Worm (Caenorhabditis elegans): ENCODE data around the gene dnj-7.

DNA sequence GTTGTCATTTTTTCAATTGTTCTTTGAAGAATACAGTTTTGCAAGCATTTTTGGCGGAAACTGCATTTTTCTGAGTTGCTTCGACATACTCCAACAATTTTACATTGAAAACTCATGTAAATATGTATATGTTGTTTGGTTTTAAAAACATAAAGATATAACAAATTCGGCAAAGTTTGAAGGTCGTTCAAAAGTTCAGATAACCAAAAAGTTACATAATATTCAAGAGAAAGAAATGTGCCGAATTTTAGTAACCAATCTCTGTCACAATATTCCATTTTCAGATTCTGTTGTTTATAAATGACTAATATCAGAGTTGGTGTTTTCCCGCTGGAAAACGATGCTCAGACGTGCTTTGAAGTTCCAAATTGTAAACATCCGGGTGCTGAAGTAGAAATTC, 12.1 kb downstream of the dnj-7 start, which contains the start of gene ZK867.2:
- no peak for TF ChIP-seq M03D4.4 (tag; optimal IDR thresholded peaks at IDR 0.05)
- TF ChIP-seq mab-5 (tag; optimal IDR thresholded peaks at IDR 0.05) = no peak
- TF ChIP-seq elt-3 (tag; optimal IDR thresholded peaks at IDR 0.05) = no peak
- no peak for TF ChIP-seq unc-39 (tag; optimal IDR thresholded peaks at IDR 0.05)
- no peak for TF ChIP-seq nhr-237 (tag; optimal IDR thresholded peaks at IDR 0.05)
- TF ChIP-seq nhr-76 (tag; optimal IDR thresholded peaks at IDR 0.05) = no peak

All from whole organism, mixed stage, embryonic.